Worm (Caenorhabditis elegans): Measurements from ENCODE around the gene taf-13.
A peak's percentile ranks its signal among the peaks of the same experiment; 100 is the strongest.

DNA sequence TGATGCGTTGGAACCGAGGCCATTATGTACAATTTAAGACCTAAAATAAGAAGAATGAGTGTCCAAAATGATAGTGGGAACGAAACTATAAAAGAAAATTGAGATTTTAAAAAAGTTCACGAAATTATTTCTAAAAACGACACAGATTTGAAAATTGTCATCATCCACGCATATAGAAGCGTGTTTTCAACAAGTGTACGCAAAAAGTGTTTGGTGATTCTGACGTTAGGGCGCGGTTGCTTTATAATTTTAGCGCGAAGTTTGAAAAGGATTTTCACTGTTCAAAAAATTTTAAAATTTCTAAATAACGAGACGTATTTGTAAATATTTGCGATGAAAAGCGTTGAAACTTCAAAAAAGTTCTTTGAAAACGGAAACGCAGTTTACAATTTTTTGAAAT is 42.0 kb downstream of the taf-13 start, which contains the start of gene cdc-48.1:
- TF ChIP-seq lir-3 (tag; optimal IDR thresholded peaks at IDR 0.05; ENCODE audit: poor library complexity) (peak; percentile 98), C16A3.4 (tag; optimal IDR thresholded peaks at IDR 0.05) (peak; percentile 100), ama-1 (optimal IDR thresholded peaks at IDR 0.05) (peak; percentile 98), fkh-8 (tag; optimal IDR thresholded peaks at IDR 0.05) (peak; percentile 100), snpc-4 (tag; optimal IDR thresholded peaks at IDR 0.05) (peak; percentile 95), hlh-17 (GFP tag; optimal IDR thresholded peaks at IDR 0.05; ENCODE audit: borderline replicate concordance) (no peak), aly-2 (tag; optimal IDR thresholded peaks at IDR 0.05) (peak; percentile 100), nhr-237 (tag; optimal IDR thresholded peaks at IDR 0.05) (peak; percentile 100), ceh-82 (tag; optimal IDR thresholded peaks at IDR 0.05) (peak; percentile 100), ztf-11 (tag; optimal IDR thresholded peaks at IDR 0.05) (peak in 1 of 2 experiments; percentile 98), rnt-1 (tag; optimal IDR thresholded peaks at IDR 0.05) (peak; percentile 100)
